Fruit fly (Drosophila melanogaster): ENCODE data around the gene CG12290.
A peak's percentile ranks its signal among the peaks of the same experiment; 100 is the strongest.

The CG12290 gene

DNA sequence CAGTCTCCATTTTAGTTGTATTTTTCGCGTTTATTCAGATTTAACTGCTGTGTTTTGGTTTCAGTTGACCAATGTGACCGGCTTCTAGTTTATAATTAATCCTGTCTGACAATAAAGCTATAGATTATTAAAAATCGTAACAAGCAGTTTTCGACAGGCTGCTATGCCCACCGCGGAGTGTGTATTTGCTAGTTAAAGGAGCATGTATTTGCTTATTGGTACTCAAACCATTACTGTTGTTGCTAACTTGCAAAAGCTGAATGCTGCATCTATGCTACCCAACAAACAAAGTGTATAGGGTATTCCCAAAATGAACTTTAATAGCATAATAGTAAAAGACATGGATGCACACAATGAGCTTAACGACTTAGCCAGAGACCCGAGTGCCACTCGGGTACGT, 41.3 kb upstream of the CG12290 start, which contains the start of gene CG6073:
Gene CG6073, minus strand, starts transcription at position 100 of the 400 bp plus-strand sequence.
- TF ChIP-seq dl (GFP tag; optimal IDR thresholded peaks at IDR 0.05; ENCODE audit: insufficient read depth in 1 of 2, partially characterized antibody in 2 of 2) (peak in 1 of 2 experiments; percentile 20), fru (GFP tag; optimal IDR thresholded peaks at IDR 0.05) (peak; percentile 78), Dif (GFP tag; optimal IDR thresholded peaks at IDR 0.05; ENCODE audit: partially characterized antibody) (peak; percentile 90), Myc (optimal IDR thresholded peaks at IDR 0.05) (peak; percentile 44), GATAd (GFP tag; optimal IDR thresholded peaks at IDR 0.05) (no peak), woc (GFP tag; optimal IDR thresholded peaks at IDR 0.05) (peak; percentile 88), Hnf4 (GFP tag; optimal IDR thresholded peaks at IDR 0.05) (peak; percentile 29), rgr (GFP tag; optimal IDR thresholded peaks at IDR 0.05) (peak; percentile 6), foxo (GFP tag; optimal IDR thresholded peaks at IDR 0.05) (peak in 1 of 2 experiments; percentile 6), sage (GFP tag; optimal IDR thresholded peaks at IDR 0.05) (no peak), jim (GFP tag; optimal IDR thresholded peaks at IDR 0.05) (no peak), sv (GFP tag; optimal IDR thresholded peaks at IDR 0.05) (no peak), Vsx2 (GFP tag; optimal IDR thresholded peaks at IDR 0.05; ENCODE audit: partially characterized antibody) (peak; percentile 41), Hr78 (GFP tag; optimal IDR thresholded peaks at IDR 0.05) (no peak), pan (optimal IDR thresholded peaks at IDR 0.05) (no peak), psq (GFP tag; optimal IDR thresholded peaks at IDR 0.05) (no peak), Mio (GFP tag; optimal IDR thresholded peaks at IDR 0.05) (no peak), CG9705 (GFP tag; optimal IDR thresholded peaks at IDR 0.05) (peak; percentile 7), HLH106 (tag; optimal IDR thresholded peaks at IDR 0.05) (peak; percentile 44), dsf (GFP tag; optimal IDR thresholded peaks at IDR 0.05; ENCODE audit: borderline replicate concordance) (no peak), Abd-B (GFP tag; optimal IDR thresholded peaks at IDR 0.05) (no peak), N (GFP tag; optimal IDR thresholded peaks at IDR 0.05) (no peak), Rel (GFP tag; optimal IDR thresholded peaks at IDR 0.05) (no peak), Rel (tag; optimal IDR thresholded peaks at IDR 0.05) (peak; percentile 86), dmrt93B (GFP tag; optimal IDR thresholded peaks at IDR 0.05) (peak; percentile 8)

DNA sequence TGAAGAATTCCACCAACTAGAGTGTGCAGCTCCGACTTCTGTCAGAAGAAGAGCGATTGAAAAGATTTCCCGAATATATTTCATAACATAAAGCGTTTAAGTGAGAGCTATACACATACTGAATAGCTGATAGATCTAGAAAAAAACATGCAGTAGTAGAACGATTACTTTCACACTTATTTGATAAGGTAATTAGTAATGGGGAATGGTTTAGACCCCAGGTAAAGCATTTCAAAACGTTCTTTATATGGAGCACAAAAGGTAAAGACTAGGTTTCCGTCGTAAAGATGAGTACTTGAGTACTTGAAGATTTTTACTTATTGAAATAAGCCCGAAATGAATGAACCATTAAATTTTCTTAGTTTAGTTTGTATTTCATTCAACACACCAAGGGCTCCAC, 40.2 kb upstream of the CG12290 start, which contains the start of gene CG34130:
Gene CG34130, minus strand, starts transcription at position 101 of the 400 bp plus-strand sequence.
- TF ChIP-seq rgr (GFP tag; optimal IDR thresholded peaks at IDR 0.05): no peak
- TF ChIP-seq Rel (GFP tag; optimal IDR thresholded peaks at IDR 0.05): no peak
- TF ChIP-seq Rel (tag; optimal IDR thresholded peaks at IDR 0.05): no peak
- TF ChIP-seq HLH106 (tag; optimal IDR thresholded peaks at IDR 0.05): no peak
- no peak for TF ChIP-seq Hr83 (GFP tag; optimal IDR thresholded peaks at IDR 0.05; ENCODE audit: poor library complexity, severe bottlenecking)
- no peak for TF ChIP-seq Jra (GFP tag; optimal IDR thresholded peaks at IDR 0.05)
- TF ChIP-seq CG9705 (GFP tag; optimal IDR thresholded peaks at IDR 0.05): no peak

DNA sequence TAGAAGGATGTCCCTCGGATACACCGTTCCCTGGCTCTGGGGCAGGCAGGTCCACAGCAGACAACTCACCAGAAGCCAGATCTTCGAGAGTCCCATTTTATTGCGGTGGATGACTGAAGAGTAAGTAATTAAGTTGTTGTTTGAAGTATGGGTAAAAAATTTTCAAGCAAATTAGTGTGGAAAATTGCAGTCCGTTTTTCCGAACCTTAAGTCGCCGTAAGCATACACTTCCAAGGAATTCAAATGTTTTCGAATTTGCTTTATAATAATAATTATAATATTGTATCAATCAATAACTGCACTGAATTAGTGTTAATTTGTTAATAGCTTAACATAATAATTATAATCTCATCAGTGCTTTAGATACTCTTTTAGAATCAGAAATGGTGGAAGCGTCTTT, 38.9 kb upstream of the CG12290 start, which contains the start of gene CG34129:
Gene CG34129, minus strand, starts transcription at position 101 of the 400 bp plus-strand sequence.
- no peak for TF ChIP-seq Hr78 (GFP tag; optimal IDR thresholded peaks at IDR 0.05)
- TF ChIP-seq rgr (GFP tag; optimal IDR thresholded peaks at IDR 0.05): no peak
- no peak for TF ChIP-seq CG32264 (GFP tag; optimal IDR thresholded peaks at IDR 0.05)
- no peak for TF ChIP-seq fru (GFP tag; optimal IDR thresholded peaks at IDR 0.05)
- no peak for TF ChIP-seq jim (GFP tag; optimal IDR thresholded peaks at IDR 0.05)
- no peak for TF ChIP-seq Hnf4 (GFP tag; optimal IDR thresholded peaks at IDR 0.05)
- TF ChIP-seq dsf (GFP tag; optimal IDR thresholded peaks at IDR 0.05; ENCODE audit: borderline replicate concordance): no peak
- TF ChIP-seq HLH106 (tag; optimal IDR thresholded peaks at IDR 0.05): no peak
- no peak for TF ChIP-seq psq (GFP tag; optimal IDR thresholded peaks at IDR 0.05)
- no peak for TF ChIP-seq sv (GFP tag; optimal IDR thresholded peaks at IDR 0.05)
- TF ChIP-seq br (GFP tag; optimal IDR thresholded peaks at IDR 0.05): no peak
- no peak for TF ChIP-seq sage (GFP tag; optimal IDR thresholded peaks at IDR 0.05)
- no peak for TF ChIP-seq Sp1 (GFP tag; optimal IDR thresholded peaks at IDR 0.05)
- TF ChIP-seq pan (optimal IDR thresholded peaks at IDR 0.05): no peak
- TF ChIP-seq woc (GFP tag; optimal IDR thresholded peaks at IDR 0.05): no peak
- no peak for TF ChIP-seq Dfd (GFP tag; optimal IDR thresholded peaks at IDR 0.05)

DNA sequence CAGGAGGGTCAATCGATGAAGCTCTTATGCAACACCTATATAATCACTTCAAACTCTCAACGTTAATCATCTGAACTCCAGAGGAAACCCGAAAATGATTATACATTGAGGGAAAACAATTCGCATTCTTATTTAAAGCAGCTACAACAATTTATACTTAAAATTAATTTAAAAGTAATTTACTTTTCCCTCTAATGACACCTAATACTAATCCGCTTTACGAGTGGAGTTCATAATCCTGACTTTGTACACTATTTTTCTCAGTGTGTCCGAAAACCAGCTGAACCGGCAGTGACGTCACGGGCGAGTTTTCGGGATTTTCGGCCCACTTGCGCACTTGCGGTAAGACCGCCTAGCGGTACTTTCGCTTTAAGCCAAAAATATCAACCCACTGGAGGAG, 37.8 kb upstream of the CG12290 start:
- TF ChIP-seq rgr (GFP tag; optimal IDR thresholded peaks at IDR 0.05) (peak; percentile 49), dsf (GFP tag; optimal IDR thresholded peaks at IDR 0.05; ENCODE audit: borderline replicate concordance) (no peak), br (GFP tag; optimal IDR thresholded peaks at IDR 0.05) (peak; percentile 31), OdsH (GFP tag; optimal IDR thresholded peaks at IDR 0.05) (peak; percentile 12), CrebA (GFP tag; optimal IDR thresholded peaks at IDR 0.05; ENCODE audit: borderline replicate concordance) (no peak), HLH106 (tag; optimal IDR thresholded peaks at IDR 0.05) (peak; percentile 66), Dfd (GFP tag; optimal IDR thresholded peaks at IDR 0.05) (no peak), Jra (GFP tag; optimal IDR thresholded peaks at IDR 0.05) (no peak), foxo (GFP tag; optimal IDR thresholded peaks at IDR 0.05) (peak in 1 of 2 experiments; percentile 54), Vsx2 (GFP tag; optimal IDR thresholded peaks at IDR 0.05; ENCODE audit: partially characterized antibody) (no peak), Abd-B (GFP tag; optimal IDR thresholded peaks at IDR 0.05) (no peak), woc (GFP tag; optimal IDR thresholded peaks at IDR 0.05) (no peak), Hnf4 (GFP tag; optimal IDR thresholded peaks at IDR 0.05) (peak; percentile 30), fru (GFP tag; optimal IDR thresholded peaks at IDR 0.05) (no peak), Sp1 (GFP tag; optimal IDR thresholded peaks at IDR 0.05) (peak; percentile 39), h (GFP tag; optimal IDR thresholded peaks at IDR 0.05) (peak; percentile 29), CG32264 (GFP tag; optimal IDR thresholded peaks at IDR 0.05) (no peak), jim (GFP tag; optimal IDR thresholded peaks at IDR 0.05) (no peak), Rel (GFP tag; optimal IDR thresholded peaks at IDR 0.05) (no peak), Rel (tag; optimal IDR thresholded peaks at IDR 0.05) (no peak), ey (GFP tag; optimal IDR thresholded peaks at IDR 0.05) (peak; percentile 45), Myc (optimal IDR thresholded peaks at IDR 0.05) (no peak)

Measured in whole organism, wandering third instar larva.